Fruit fly (Drosophila melanogaster) Kc167 (cell line): ENCODE data around the gene CG13306.

Source experiments
- Myc ChIP-seq: fragments of >200 bp; optimal IDR thresholded peaks from 2 replicates; lab custom pipeline; 2017; ENCODE audit warnings: missing external identifiers
- Sin3A ChIP-seq: fragments of >200 bp; optimal IDR thresholded peaks from 2 replicates; lab custom pipeline; 2018; ENCODE audit warnings: missing external identifiers
- h ChIP-seq: fragments of >200 bp; optimal IDR thresholded peaks from 3 replicates; lab custom pipeline; 2018; ENCODE audit warnings: missing external identifiers
- insv ChIP-seq: fragments of >200 bp; optimal IDR thresholded peaks from 3 replicates; lab custom pipeline; 2018; ENCODE audit warnings: missing external identifiers
- psq ChIP-seq: fragments of >200 bp; optimal IDR thresholded peaks from 2 replicates; lab custom pipeline; 2017; ENCODE audit warnings: missing external identifiers
- ttk ChIP-seq: sonication (Bioruptor generic); optimal IDR thresholded peaks from 2 replicates; lab custom pipeline; 2017; ENCODE audit warnings: missing external identifiers

CG13306 gene

DNA sequence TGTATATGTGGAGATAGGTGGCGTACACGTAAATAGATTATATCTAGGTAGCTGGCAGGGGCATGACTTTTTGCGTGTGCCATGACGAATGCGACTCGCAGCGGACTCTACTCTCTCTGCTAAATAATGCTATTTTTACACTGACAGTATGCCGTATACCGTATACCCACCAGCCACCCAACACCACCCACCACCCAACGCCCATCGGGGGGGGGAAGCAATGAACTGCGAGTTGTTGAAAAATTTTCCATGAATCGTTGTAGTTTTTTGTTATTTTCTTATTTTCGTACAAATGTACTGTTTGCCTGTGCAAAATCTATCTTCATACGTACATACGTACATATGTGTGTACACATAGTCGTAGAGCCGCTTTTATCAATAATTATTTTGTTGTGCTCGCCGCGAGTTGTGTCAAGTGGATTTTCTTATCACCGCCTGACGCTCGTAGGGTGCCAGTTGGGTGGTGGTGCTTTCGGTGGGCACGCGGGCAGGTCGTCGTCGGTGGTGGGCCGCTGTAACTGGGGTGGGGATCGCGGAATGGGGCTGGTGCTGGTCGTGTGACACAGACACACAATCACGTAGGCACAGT, 49.4 kb downstream of the CG13306 start:
- peak; percentile 16 for TF ChIP-seq h
- no peak for TF ChIP-seq ttk (lab: Kevin White, UChicago)

DNA sequence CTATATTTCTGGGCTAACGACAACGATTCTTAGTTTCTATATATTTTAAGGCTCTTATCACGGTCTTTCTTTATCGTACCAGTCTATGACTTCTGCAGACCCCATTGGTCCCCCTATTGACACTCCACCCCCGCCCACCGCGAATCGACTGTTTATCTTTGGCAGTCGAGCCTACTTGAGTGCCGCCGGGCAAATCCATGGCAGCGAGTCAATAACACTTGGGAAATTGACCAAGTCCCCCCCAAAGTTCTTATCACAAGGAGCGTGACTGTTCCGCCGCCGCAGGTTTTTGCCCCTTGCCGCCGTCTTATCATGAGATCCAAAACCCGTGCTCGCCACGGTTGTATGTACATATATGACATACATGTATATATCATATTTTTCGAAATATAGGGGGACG, 49.9 kb downstream of the CG13306 start:
- TF ChIP-seq psq = no peak
- TF ChIP-seq insv (lab: Kevin White, UChicago) = no peak
- TF ChIP-seq Myc (lab: Kevin White, UChicago) = no peak
- no peak for TF ChIP-seq Sin3A (lab: Kevin White, UChicago)
- TF ChIP-seq h = no peak
- no peak for TF ChIP-seq ttk (lab: Kevin White, UChicago)
